Fruit fly (Drosophila melanogaster) whole organism, adult: ENCODE measurements around the gene wit.

ENCODE experiments used
- CG11617 ChIP-seq: fragments of 200-800 bp; sonication (Bioruptor generic); optimal IDR thresholded peaks from 2 replicates; lab custom pipeline; 2017; ENCODE audit warnings: mild to moderate bottlenecking, missing biosample characterization, missing genetic modification reagents, missing genetic modification characterization
- CG12768 ChIP-seq: fragments of 200-800 bp; sonication (Bioruptor generic); optimal IDR thresholded peaks from 2 replicates; lab custom pipeline; 2017; ENCODE audit warnings: missing biosample characterization, missing genetic modification characterization, mild to moderate bottlenecking, moderate library complexity, missing genetic modification reagents
- CG14711 ChIP-seq: fragments of 200-800 bp; sonication (Bioruptor generic); optimal IDR thresholded peaks from 2 replicates; lab custom pipeline; 2018; ENCODE audit warnings: missing biosample characterization, mild to moderate bottlenecking, missing genetic modification characterization, moderate library complexity
- CG1620 ChIP-seq: fragments of 200-800 bp; sonication (Bioruptor generic); optimal IDR thresholded peaks from 2 replicates; lab custom pipeline; 2016; ENCODE audit warnings: missing biosample characterization, missing genetic modification characterization
- CG33017 ChIP-seq: fragments of 200-800 bp; sonication (Bioruptor generic); optimal IDR thresholded peaks from 2 replicates; lab custom pipeline; 2018; ENCODE audit warnings: missing biosample characterization, mild to moderate bottlenecking, missing genetic modification characterization, moderate library complexity
- CG5204 ChIP-seq: fragments of 200-800 bp; sonication (Bioruptor generic); optimal IDR thresholded peaks from 2 replicates; lab custom pipeline; 2016; ENCODE audit warnings: missing biosample characterization, missing genetic modification characterization
- CG7045 ChIP-seq: fragments of 200-800 bp; sonication (Bioruptor generic); optimal IDR thresholded peaks from 2 replicates; lab custom pipeline; 2017; ENCODE audit warnings: missing biosample characterization, mild to moderate bottlenecking, missing genetic modification characterization
- CG7101 ChIP-seq: fragments of 200-800 bp; sonication (Bioruptor generic); optimal IDR thresholded peaks from 2 replicates; lab custom pipeline; 2018; ENCODE audit warnings: missing biosample characterization, mild to moderate bottlenecking, missing genetic modification characterization, moderate library complexity
- Clk ChIP-seq: fragments of 200-800 bp; sonication (Bioruptor generic); optimal IDR thresholded peaks from 2 replicates; lab custom pipeline; 2017; ENCODE audit warnings: missing biosample characterization, missing genetic modification characterization
- Crg-1 ChIP-seq: fragments of 200-800 bp; sonication (Bioruptor generic); optimal IDR thresholded peaks from 2 replicates; lab custom pipeline; 2016; ENCODE audit warnings: missing biosample characterization, missing genetic modification characterization
- Hr96 ChIP-seq: fragments of 200-800 bp; sonication (Bioruptor generic); optimal IDR thresholded peaks from 2 replicates; lab custom pipeline; 2016; ENCODE audit warnings: missing biosample characterization, missing genetic modification characterization
- Mnt ChIP-seq: fragments of 200-800 bp; sonication (Bioruptor generic); optimal IDR thresholded peaks from 2 replicates; lab custom pipeline; 2016; ENCODE audit warnings: missing biosample characterization, mild to moderate bottlenecking, missing genetic modification characterization
- bab1 ChIP-seq: fragments of 200-800 bp; sonication (Bioruptor generic); optimal IDR thresholded peaks from 3 replicates; lab custom pipeline; 2019; ENCODE audit warnings: missing biosample characterization, mild to moderate bottlenecking, missing genetic modification characterization, moderate library complexity
- cic ChIP-seq: fragments of 200-800 bp; sonication (Bioruptor generic); optimal IDR thresholded peaks from 2 replicates; lab custom pipeline; 2017; ENCODE audit warnings: missing biosample characterization, mild to moderate bottlenecking, missing genetic modification characterization, moderate library complexity
- cnc ChIP-seq, 2 experiments: fragments of >200 bp; optimal IDR thresholded peaks; 2 replicates each; lab custom pipeline; 2017
- kay ChIP-seq: fragments of 200-800 bp; sonication (Bioruptor generic); peaks from one replicate; lab custom pipeline; 2016; ENCODE audit warnings: missing biosample characterization, missing genetic modification characterization, borderline replicate concordance
- ovo ChIP-seq: fragments of 200-800 bp; sonication (Bioruptor generic); optimal IDR thresholded peaks from 2 replicates; lab custom pipeline; 2016; ENCODE audit warnings: missing biosample characterization, missing genetic modification characterization
- pad ChIP-seq: fragments of 200-800 bp; sonication (Bioruptor generic); optimal IDR thresholded peaks from 3 replicates; lab custom pipeline; 2017; ENCODE audit warnings: missing biosample characterization, missing genetic modification characterization, mild to moderate bottlenecking, moderate library complexity, missing genetic modification reagents
- tj ChIP-seq: fragments of 200-800 bp; sonication (Bioruptor generic); optimal IDR thresholded peaks from 3 replicates; lab custom pipeline; 2017; ENCODE audit warnings: missing biosample characterization, mild to moderate bottlenecking, missing genetic modification characterization, moderate library complexity
- toe ChIP-seq: fragments of 200-800 bp; sonication (Bioruptor generic); optimal IDR thresholded peaks from 2 replicates; lab custom pipeline; 2016; ENCODE audit warnings: missing biosample characterization, missing genetic modification characterization

wit gene

DNA sequence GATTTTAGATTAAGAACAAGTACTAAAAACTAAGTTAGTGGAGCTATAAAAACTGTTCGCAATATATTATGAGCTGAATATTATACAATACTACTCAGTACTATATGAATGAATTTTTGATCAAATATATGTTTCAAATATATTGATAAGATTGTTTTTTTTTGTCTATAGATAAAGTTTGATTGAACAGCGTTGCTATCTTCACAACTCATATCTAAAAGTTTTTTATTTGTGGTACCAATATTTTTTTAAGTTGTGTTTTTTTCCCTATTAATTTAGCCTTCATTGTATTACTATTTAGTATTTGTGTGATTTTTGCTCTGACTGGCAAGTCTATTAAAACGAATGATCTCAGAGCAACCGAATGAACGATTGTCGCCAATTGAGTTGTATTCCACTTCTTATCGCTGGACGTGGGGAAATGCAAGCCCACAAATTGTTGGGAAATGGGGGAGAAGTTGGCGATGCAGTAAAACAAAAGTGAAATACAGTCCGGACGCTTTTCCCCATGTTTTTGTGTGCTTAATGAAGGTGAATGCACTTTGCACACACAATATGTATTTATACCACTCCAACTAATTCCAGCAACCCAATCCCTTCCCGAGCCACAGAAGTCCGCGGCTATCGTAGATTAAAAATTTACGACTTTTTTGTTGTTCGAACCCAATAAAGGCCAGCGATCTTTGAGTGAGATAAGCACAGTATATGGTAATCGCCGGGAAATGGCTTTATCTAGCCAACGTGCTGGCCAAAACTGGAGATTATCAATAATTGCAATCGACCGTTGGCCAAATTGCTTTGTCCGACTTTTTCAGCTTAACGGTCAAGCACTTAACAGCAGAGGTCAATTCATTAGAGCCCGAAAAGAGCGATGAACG is 45.2 kb upstream of the wit start:
- peak; percentile 50 for TF ChIP-seq CG11617 (GFP tag; lab: Kevin White, UChicago)
- peak; percentile 20 for TF ChIP-seq tj
- no peak for TF ChIP-seq CG5204 (GFP tag; lab: Kevin White, UChicago)
- TF ChIP-seq Hr96 = no peak
- TF ChIP-seq CG12768 (GFP tag; lab: Kevin White, UChicago) = no peak
- TF ChIP-seq CG14711 (tag; lab: Kevin White, UChicago) = peak; percentile 83
- TF ChIP-seq Crg-1 (GFP tag; lab: Kevin White, UChicago) = no peak
- no peak for TF ChIP-seq Clk
- TF ChIP-seq pad (GFP tag; lab: Kevin White, UChicago) = peak; percentile 42
- TF ChIP-seq CG7045 (GFP tag; lab: Kevin White, UChicago) = no peak
- no peak for TF ChIP-seq ovo (GFP tag; lab: Kevin White, UChicago)
- no peak for TF ChIP-seq Mnt (GFP tag; lab: Kevin White, UChicago)
- TF ChIP-seq CG1620 (GFP tag; lab: Kevin White, UChicago) = no peak
- no peak for TF ChIP-seq toe
- peak; percentile 70 for TF ChIP-seq CG33017
- TF ChIP-seq cic (GFP tag; lab: Kevin White, UChicago) = peak; percentile 69
- TF ChIP-seq cnc (optimal IDR thresholded peaks at IDR 0.05; lab: Kevin White, UChicago) = no peak
- TF ChIP-seq CG7101 (tag; lab: Kevin White, UChicago) = peak; percentile 61
- TF ChIP-seq kay (GFP tag; lab: Kevin White, UChicago) = no peak
- TF ChIP-seq bab1 (GFP tag; lab: Kevin White, UChicago) = peak; percentile 24

DNA sequence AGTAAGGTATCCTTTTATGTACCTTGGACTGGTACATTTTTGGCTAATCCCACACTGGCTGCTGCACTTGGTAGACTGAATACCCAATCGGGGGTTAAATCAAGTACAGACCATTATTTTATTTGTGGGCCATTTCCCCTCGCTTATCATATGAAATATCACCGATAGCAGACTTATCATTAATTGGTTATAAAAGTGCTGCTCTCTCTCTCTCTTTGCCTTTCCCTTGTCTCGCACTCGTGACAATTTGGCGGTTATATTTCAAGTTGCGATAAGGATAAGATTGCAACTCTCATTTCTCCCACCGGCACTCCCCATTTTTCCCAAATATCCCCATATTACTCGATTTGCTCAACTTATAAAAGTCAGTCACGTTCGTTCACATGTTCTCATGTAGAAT is 44.2 kb upstream of the wit start:
- peak; percentile 51 for TF ChIP-seq pad (GFP tag; lab: Kevin White, UChicago)
- TF ChIP-seq CG5204 (GFP tag; lab: Kevin White, UChicago) = no peak

DNA sequence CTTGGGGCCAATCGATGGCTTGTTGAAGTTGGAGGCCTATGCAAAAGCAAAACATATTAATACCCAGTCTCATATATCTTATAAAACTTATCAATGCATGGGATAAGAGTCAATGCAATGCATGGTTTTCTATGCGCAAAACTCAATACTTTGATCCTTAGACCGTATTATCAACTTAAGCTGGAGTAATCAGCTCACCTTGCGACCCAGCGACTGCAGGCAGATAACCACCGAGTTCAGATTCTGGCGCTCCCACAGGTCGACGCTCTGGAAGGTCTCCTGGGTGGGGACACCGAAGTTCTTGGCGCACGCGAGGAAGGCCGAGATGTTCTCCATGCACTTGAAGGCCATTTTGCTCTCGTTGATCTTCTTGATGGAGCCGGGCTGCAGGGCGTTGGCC is 43.6 kb upstream of the wit start:
- no peak for TF ChIP-seq tj
- no peak for TF ChIP-seq pad (GFP tag; lab: Kevin White, UChicago)
- TF ChIP-seq CG11617 (GFP tag; lab: Kevin White, UChicago) = no peak

DNA sequence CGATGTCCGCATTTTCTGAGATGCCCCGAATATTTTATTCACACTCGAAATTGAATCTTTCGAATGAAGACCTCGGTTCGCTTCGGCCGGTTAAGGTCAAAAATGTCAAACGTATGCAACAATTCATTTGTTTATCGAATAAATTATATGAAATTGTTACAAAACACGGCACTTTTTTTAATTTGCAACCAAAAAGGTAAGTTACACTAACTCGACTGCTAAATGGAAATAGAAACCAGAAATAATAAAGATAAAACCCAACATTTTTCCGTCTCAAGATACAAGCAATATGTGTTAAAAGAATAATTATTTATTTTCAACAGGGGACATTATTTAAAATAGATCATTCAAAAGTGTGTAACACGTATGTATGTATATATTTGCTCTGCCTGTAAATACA is 42.5 kb upstream of the wit start:
- no peak for TF ChIP-seq Mnt (GFP tag; lab: Kevin White, UChicago)
- TF ChIP-seq Hr96 = no peak
- peak; percentile 84 for TF ChIP-seq kay (GFP tag; lab: Kevin White, UChicago)

DNA sequence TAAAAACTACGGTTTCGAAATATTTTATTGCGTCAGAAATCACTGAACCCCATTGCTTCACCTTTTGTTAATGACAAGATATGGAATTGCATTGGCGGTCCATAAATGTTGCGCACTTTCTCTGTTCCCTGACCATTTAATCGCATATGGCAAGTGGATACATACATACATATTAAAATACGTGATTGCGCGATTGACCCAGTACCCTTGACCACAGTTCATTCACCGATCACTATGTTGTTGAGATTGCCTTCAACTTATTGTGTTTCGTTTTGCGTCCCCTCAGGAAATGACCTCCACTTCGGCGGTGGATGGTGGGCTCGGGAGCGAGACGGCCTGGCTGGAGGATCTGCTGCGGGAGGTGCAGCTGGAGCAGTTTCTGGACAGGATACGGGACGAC is 38.7 kb upstream of the wit start:
- TF ChIP-seq pad (GFP tag; lab: Kevin White, UChicago) (no peak), bab1 (GFP tag; lab: Kevin White, UChicago) (no peak), kay (GFP tag; lab: Kevin White, UChicago) (no peak), CG11617 (GFP tag; lab: Kevin White, UChicago) (no peak), ovo (GFP tag; lab: Kevin White, UChicago) (no peak), toe (no peak), Clk (no peak), Mnt (GFP tag; lab: Kevin White, UChicago) (no peak), CG7045 (GFP tag; lab: Kevin White, UChicago) (no peak), CG5204 (GFP tag; lab: Kevin White, UChicago) (no peak), CG33017 (no peak), Crg-1 (GFP tag; lab: Kevin White, UChicago) (no peak), CG14711 (tag; lab: Kevin White, UChicago) (no peak), CG7101 (tag; lab: Kevin White, UChicago) (no peak), CG1620 (GFP tag; lab: Kevin White, UChicago) (no peak)

DNA sequence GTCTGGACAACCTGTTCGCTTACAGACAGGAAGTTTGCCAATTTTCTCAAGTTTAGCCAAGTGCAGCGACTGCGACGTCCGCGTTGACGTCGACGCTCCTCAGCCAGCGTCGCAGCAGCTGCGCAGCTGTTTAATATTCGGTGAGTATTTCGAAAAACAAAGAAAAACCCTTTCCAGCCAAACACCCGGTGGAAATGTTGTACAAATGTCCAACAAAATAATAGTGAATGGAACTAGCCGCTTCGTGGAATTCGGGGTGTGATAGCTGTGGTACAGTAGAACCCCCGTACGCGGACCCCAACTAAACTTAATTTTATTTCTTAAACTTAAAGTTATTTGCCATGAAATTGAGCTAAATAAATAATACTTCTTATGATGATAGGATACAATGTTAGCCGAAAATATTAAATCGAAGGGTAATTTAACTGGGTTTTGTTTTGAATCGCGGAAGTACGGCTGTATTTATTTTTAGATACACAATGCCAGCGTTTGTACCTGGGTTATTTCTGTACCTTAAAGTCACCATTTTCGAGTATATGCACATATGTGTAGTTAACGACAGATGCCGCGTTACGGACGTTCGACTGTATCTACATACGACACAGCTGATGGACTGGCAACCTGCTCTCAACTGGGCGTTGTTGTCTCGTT is 37.5 kb upstream of the wit start:
- TF ChIP-seq kay (GFP tag; lab: Kevin White, UChicago) (peak; percentile 42), bab1 (GFP tag; lab: Kevin White, UChicago) (peak; percentile 68), CG33017 (peak; percentile 33), CG1620 (GFP tag; lab: Kevin White, UChicago) (peak; percentile 28), ovo (GFP tag; lab: Kevin White, UChicago) (no peak), CG11617 (GFP tag; lab: Kevin White, UChicago) (peak; percentile 31), CG7101 (tag; lab: Kevin White, UChicago) (peak; percentile 16), CG7045 (GFP tag; lab: Kevin White, UChicago) (peak; percentile 38), Hr96 (no peak), cnc (optimal IDR thresholded peaks at IDR 0.05; lab: Kevin White, UChicago) (no peak), pad (GFP tag; lab: Kevin White, UChicago) (peak; percentile 21), CG12768 (GFP tag; lab: Kevin White, UChicago) (peak; percentile 23), CG14711 (tag; lab: Kevin White, UChicago) (peak; percentile 32), Crg-1 (GFP tag; lab: Kevin White, UChicago) (peak; percentile 21)
